ENCODE assay signal across 1 fruit fly cellular context in the genomic region with DNA sequence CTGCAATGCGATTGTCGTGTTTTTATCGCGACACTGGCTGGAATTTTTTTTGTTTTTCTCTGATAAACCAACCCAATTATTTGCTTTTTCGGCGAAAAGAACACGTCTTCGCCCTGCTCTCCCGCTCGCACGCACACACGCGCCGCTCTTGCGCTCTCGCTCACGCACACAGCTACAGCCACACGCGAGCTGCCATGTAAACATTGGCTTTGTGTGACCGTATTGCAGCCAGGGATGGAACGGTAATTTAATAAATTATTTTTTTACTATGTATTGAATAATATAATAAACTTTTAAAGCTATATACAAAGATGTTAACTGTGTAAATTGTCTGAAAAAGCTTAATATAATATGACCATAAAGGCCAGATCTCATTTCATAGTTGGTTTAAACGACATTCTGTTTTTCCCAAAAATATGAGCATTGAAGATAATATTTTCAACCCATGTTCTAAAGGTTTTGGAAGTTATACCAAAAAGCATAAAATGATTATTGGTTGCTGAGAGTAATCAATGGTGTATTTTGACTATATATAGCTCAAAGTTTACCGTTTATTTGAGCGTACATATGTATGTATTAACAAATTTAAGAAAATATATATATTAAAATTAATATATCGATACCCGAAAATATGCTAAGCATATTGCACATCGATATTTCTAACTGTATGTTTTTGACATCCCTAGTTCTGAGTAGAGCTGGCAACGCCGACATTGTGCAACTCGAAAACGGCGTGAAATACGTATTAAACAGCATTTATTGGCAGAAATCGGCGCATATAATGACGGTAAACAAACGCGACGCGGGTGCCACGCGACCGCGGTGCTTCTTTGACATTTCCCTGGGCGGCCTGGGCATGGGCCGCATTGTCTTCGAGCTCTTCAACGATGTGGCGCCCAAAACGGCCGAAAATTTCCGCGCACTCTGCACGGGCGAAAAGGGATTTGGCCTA.
TF ChIP-seq lines count a peak whose summit lies in the region.

A gene (minus strand): TSS at position 112 of the 952 bp plus-strand sequence.
A gene (plus strand): TSS at position 681 of the 952 bp plus-strand sequence.

TF ChIP-seq in whole organism, embryonic, 481 proteins besides CTCF, POLR2A, EP300 and RAD21 (continued from another document and continues in another):
- TF ChIP-seq ATbp (GFP tag; optimal IDR thresholded peaks at IDR 0.05; lab: Kevin White, UChicago) (peak; percentile 41), CG13624 (GFP tag; optimal IDR thresholded peaks at IDR 0.05; lab: Kevin White, UChicago) (no peak), hkb (optimal IDR thresholded peaks at IDR 0.05; lab: Kevin White, UChicago) (no peak), hkb (GFP tag; IDR thresholded peaks at IDR 0.05; lab: Robert Waterston, UW) (peak; percentile 46), fd96Cb (tag; optimal IDR thresholded peaks at IDR 0.05; lab: Kevin White, UChicago) (peak; percentile 49), D19B (GFP tag; optimal IDR thresholded peaks at IDR 0.05; lab: Kevin White, UChicago) (peak; percentile 47), bab2 (GFP tag; optimal IDR thresholded peaks at IDR 0.05; lab: Kevin White, UChicago) (peak; percentile 25), CG3995 (GFP tag; optimal IDR thresholded peaks at IDR 0.05; lab: Kevin White, UChicago) (no peak), tx (GFP tag; optimal IDR thresholded peaks at IDR 0.05; lab: Kevin White, UChicago) (no peak), CG9609 (GFP tag; optimal IDR thresholded peaks at IDR 0.05; lab: Kevin White, UChicago) (no peak), kah (GFP tag; optimal IDR thresholded peaks at IDR 0.05; lab: Kevin White, UChicago) (peak; percentile 12), CG4282 (GFP tag; optimal IDR thresholded peaks at IDR 0.05; lab: Kevin White, UChicago) (no peak), al (GFP tag; IDR thresholded peaks at IDR 0.05; lab: Robert Waterston, UW) (peak; percentile 40), Dref (GFP tag; IDR thresholded peaks at IDR 0.05; lab: Robert Waterston, UW) (peak; percentile 74), org-1 (GFP tag; optimal IDR thresholded peaks at IDR 0.05; lab: Kevin White, UChicago) (no peak), onecut (GFP tag; IDR thresholded peaks at IDR 0.05; lab: Robert Waterston, UW) (peak; percentile 55; the same call in 1 of the 2 replicates), esg (GFP tag; conservative IDR thresholded peaks at IDR 0.05; lab: Robert Waterston, UW) (no peak), CG32772 (GFP tag; IDR thresholded peaks at IDR 0.05; lab: Robert Waterston, UW) (peak; percentile 64), CG10543 (GFP tag; optimal IDR thresholded peaks at IDR 0.05; lab: Kevin White, UChicago) (peak; percentile 82), sisA (GFP tag; IDR thresholded peaks at IDR 0.05; lab: Robert Waterston, UW) (peak; percentile 60), CG32767 (GFP tag; IDR thresholded peaks at IDR 0.05; lab: Robert Waterston, UW) (no peak), Nf-YA (GFP tag; IDR thresholded peaks at IDR 0.05; lab: Robert Waterston, UW) (peak; percentile 33; the same call in 1 of the 2 replicates), dmrt99B (tag; optimal IDR thresholded peaks at IDR 0.05; lab: Kevin White, UChicago) (peak; percentile 56), NC2α (GFP tag; optimal IDR thresholded peaks at IDR 0.05; lab: Kevin White, UChicago) (no peak), Gsc (GFP tag; IDR thresholded peaks at IDR 0.05; lab: Robert Waterston, UW) (no peak), tgo (GFP tag; IDR thresholded peaks at IDR 0.05; lab: Robert Waterston, UW) (peak; percentile 61), CoRest (tag; optimal IDR thresholded peaks at IDR 0.05; lab: Kevin White, UChicago) (peak; percentile 83), Ravus (GFP tag; IDR thresholded peaks at IDR 0.05; lab: Robert Waterston, UW) (no peak), chinmo (GFP tag; IDR thresholded peaks at IDR 0.05; lab: Robert Waterston, UW; ENCODE audit: partially characterized antibody) (0 out of 4 replicates have a peak, but pooled peaks have one; percentile 55), CG15479 (GFP tag; optimal IDR thresholded peaks at IDR 0.05; lab: Kevin White, UChicago) (peak; percentile 58), Bdp1 (GFP tag; optimal IDR thresholded peaks at IDR 0.05; lab: Kevin White, UChicago) (peak; percentile 23), D19A (tag; optimal IDR thresholded peaks at IDR 0.05; lab: Kevin White, UChicago) (peak; percentile 50), fd64A (GFP tag; optimal IDR thresholded peaks at IDR 0.05; lab: Kevin White, UChicago) (no peak), CG13424 (tag; optimal IDR thresholded peaks at IDR 0.05; lab: Kevin White, UChicago) (peak; percentile 79), Neu2 (GFP tag; optimal IDR thresholded peaks at IDR 0.05; lab: Kevin White, UChicago; ENCODE audit: borderline replicate concordance) (no peak), CG2199 (GFP tag; IDR thresholded peaks at IDR 0.05; lab: Robert Waterston, UW) (0 out of 3 replicates have a peak, but pooled peaks have one; percentile 34), CG43689 (GFP tag; IDR thresholded peaks at IDR 0.05; lab: Robert Waterston, UW) (no peak), NfI (GFP tag; optimal IDR thresholded peaks at IDR 0.05; lab: Kevin White, UChicago) (peak; percentile 72), vfl (GFP tag; optimal IDR thresholded peaks at IDR 0.05; lab: Kevin White, UChicago) (no peak), Six4 (GFP tag; optimal IDR thresholded peaks at IDR 0.05; lab: Kevin White, UChicago) (peak; percentile 36), E2f1 (GFP tag; IDR thresholded peaks at IDR 0.05; lab: Robert Waterston, UW) (peak; percentile 48), bigmax (GFP tag; optimal IDR thresholded peaks at IDR 0.05; lab: Kevin White, UChicago) (peak; percentile 33), gt (GFP tag; IDR thresholded peaks at IDR 0.05; lab: Robert Waterston, UW) (no peak), ind (GFP tag; optimal IDR thresholded peaks at IDR 0.05; lab: Kevin White, UChicago) (peak; percentile 65), slp2 (GFP tag; optimal IDR thresholded peaks at IDR 0.05; lab: Kevin White, UChicago) (no peak), zen2 (GFP tag; IDR thresholded peaks at IDR 0.05; lab: Robert Waterston, UW; ENCODE audit: partially characterized antibody) (no peak; the same call in 2 of the 3 replicates), CG16779 (GFP tag; IDR thresholded peaks at IDR 0.05; lab: Robert Waterston, UW) (peak; percentile 18; the same call in 1 of the 2 replicates), NFAT (GFP tag; IDR thresholded peaks at IDR 0.05; lab: Robert Waterston, UW) (peak; percentile 83), CG1233 (GFP tag; optimal IDR thresholded peaks at IDR 0.05; lab: Kevin White, UChicago) (peak; percentile 74), fd3F (GFP tag; optimal IDR thresholded peaks at IDR 0.05; lab: Kevin White, UChicago) (peak; percentile 58), lmd (GFP tag; IDR thresholded peaks at IDR 0.05; lab: Robert Waterston, UW) (peak; percentile 69), ttk (GFP tag; IDR thresholded peaks at IDR 0.05; lab: Robert Waterston, UW) (peak; percentile 41), slbo (GFP tag; IDR thresholded peaks at IDR 0.05; lab: Robert Waterston, UW) (peak; percentile 73), maf-S (GFP tag; optimal IDR thresholded peaks at IDR 0.05; lab: Kevin White, UChicago) (no peak), crc (GFP tag; optimal IDR thresholded peaks at IDR 0.05; lab: Kevin White, UChicago) (no peak), CG10565 (GFP tag; optimal IDR thresholded peaks at IDR 0.05; lab: Kevin White, UChicago) (no peak), Dll (GFP tag; IDR thresholded peaks at IDR 0.05; lab: Robert Waterston, UW; ENCODE audit: partially characterized antibody) (peak; percentile 69), gsb-n (tag; optimal IDR thresholded peaks at IDR 0.05; lab: Kevin White, UChicago) (peak; percentile 40), Dek (tag; optimal IDR thresholded peaks at IDR 0.05; lab: Kevin White, UChicago) (peak; percentile 39), CG3847 (GFP tag; IDR thresholded peaks at IDR 0.05; lab: Robert Waterston, UW) (peak; percentile 49), chm (GFP tag; IDR thresholded peaks at IDR 0.05; lab: Robert Waterston, UW) (peak; percentile 49; the same call in 1 of the 2 replicates), CG8924 (tag; optimal IDR thresholded peaks at IDR 0.05; lab: Kevin White, UChicago) (peak; percentile 80), CG10959 (GFP tag; IDR thresholded peaks at IDR 0.05; lab: Robert Waterston, UW) (no peak; the same call in 1 of the 2 replicates), CG18619 (GFP tag; optimal IDR thresholded peaks at IDR 0.05; lab: Kevin White, UChicago) (peak; percentile 67), nom (GFP tag; optimal IDR thresholded peaks at IDR 0.05; lab: Kevin White, UChicago) (no peak), lov (optimal IDR thresholded peaks at IDR 0.05; lab: Kevin White, UChicago) (no peak), lov (GFP tag; IDR thresholded peaks at IDR 0.05; lab: Robert Waterston, UW) (0 out of 3 replicates have a peak, but pooled peaks have one; percentile 48), ssp (GFP tag; IDR thresholded peaks at IDR 0.05; lab: Robert Waterston, UW) (peak; percentile 49), CG30403 (GFP tag; optimal IDR thresholded peaks at IDR 0.05; lab: Kevin White, UChicago) (peak; percentile 62), Tbp (GFP tag; optimal IDR thresholded peaks at IDR 0.05; lab: Kevin White, UChicago) (no peak), pfk (GFP tag; optimal IDR thresholded peaks at IDR 0.05; lab: Kevin White, UChicago) (peak; percentile 32), wek (GFP tag; optimal IDR thresholded peaks at IDR 0.05; lab: Kevin White, UChicago) (peak; percentile 65), CG3407 (GFP tag; optimal IDR thresholded peaks at IDR 0.05; lab: Kevin White, UChicago) (peak; percentile 14), slou (GFP tag; optimal IDR thresholded peaks at IDR 0.05; lab: Kevin White, UChicago) (no peak), aop (GFP tag; IDR thresholded peaks at IDR 0.05; lab: Robert Waterston, UW) (no peak), CG12942 (GFP tag; optimal IDR thresholded peaks at IDR 0.05; lab: Kevin White, UChicago) (peak; percentile 8), Oli (tag; optimal IDR thresholded peaks at IDR 0.05; lab: Kevin White, UChicago) (peak; percentile 63), Meics (GFP tag; optimal IDR thresholded peaks at IDR 0.05; lab: Kevin White, UChicago) (peak; percentile 71), CG32532 (GFP tag; IDR thresholded peaks at IDR 0.05; lab: Robert Waterston, UW) (peak; percentile 68), Lpt (GFP tag; optimal IDR thresholded peaks at IDR 0.05; lab: Kevin White, UChicago) (no peak), Hand (GFP tag; optimal IDR thresholded peaks at IDR 0.05; lab: Kevin White, UChicago) (no peak), otp (GFP tag; IDR thresholded peaks at IDR 0.05; lab: Robert Waterston, UW) (peak; percentile 15; the same call in 1 of the 3 replicates), CG11247 (GFP tag; IDR thresholded peaks at IDR 0.05; lab: Robert Waterston, UW) (peak; percentile 57), Opbp (GFP tag; IDR thresholded peaks at IDR 0.05; lab: Robert Waterston, UW; ENCODE audit: partially characterized antibody) (peak; percentile 61; the same call in 2 of the 3 replicates), Xbp1 (GFP tag; optimal IDR thresholded peaks at IDR 0.05; lab: Kevin White, UChicago) (peak; percentile 89), CG18764 (GFP tag; optimal IDR thresholded peaks at IDR 0.05; lab: Kevin White, UChicago) (peak; percentile 30), fru (optimal IDR thresholded peaks at IDR 0.05; lab: Kevin White, UChicago) (no peak), CG31224 (GFP tag; IDR thresholded peaks at IDR 0.05; lab: Robert Waterston, UW) (peak; percentile 55; the same call in 1 of the 2 replicates), CG13296 (GFP tag; optimal IDR thresholded peaks at IDR 0.05; lab: Kevin White, UChicago) (peak; percentile 56), CG12155 (GFP tag; optimal IDR thresholded peaks at IDR 0.05; lab: Kevin White, UChicago) (peak; percentile 33), CG7357 (GFP tag; IDR thresholded peaks at IDR 0.05; lab: Robert Waterston, UW) (peak; percentile 26; the same call in 1 of the 3 replicates), CG9437 (GFP tag; optimal IDR thresholded peaks at IDR 0.05; lab: Kevin White, UChicago) (peak; percentile 63), CG12744 (GFP tag; optimal IDR thresholded peaks at IDR 0.05; lab: Kevin White, UChicago) (no peak), CG11093 (GFP tag; IDR thresholded peaks at IDR 0.05; lab: Robert Waterston, UW) (no peak), CG7745 (tag; optimal IDR thresholded peaks at IDR 0.05; lab: Kevin White, UChicago) (peak; percentile 22), Vsx1 (GFP tag; optimal IDR thresholded peaks at IDR 0.05; lab: Kevin White, UChicago) (no peak), Usf (GFP tag; optimal IDR thresholded peaks at IDR 0.05; lab: Kevin White, UChicago) (peak; percentile 45), jumu (GFP tag; optimal IDR thresholded peaks at IDR 0.05; lab: Kevin White, UChicago) (no peak), CG1529 (GFP tag; optimal IDR thresholded peaks at IDR 0.05; lab: Kevin White, UChicago) (peak; percentile 12), kay (GFP tag; optimal IDR thresholded peaks at IDR 0.05; lab: Kevin White, UChicago) (no peak), CG2712 (tag; optimal IDR thresholded peaks at IDR 0.05; lab: Kevin White, UChicago) (peak; percentile 73), CG12236 (GFP tag; optimal IDR thresholded peaks at IDR 0.05; lab: Kevin White, UChicago) (no peak), CG9932 (GFP tag; IDR thresholded peaks at IDR 0.05; lab: Robert Waterston, UW) (peak; percentile 76), dysf (GFP tag; IDR thresholded peaks at IDR 0.05; lab: Robert Waterston, UW) (peak; percentile 43; the same call in 2 of the 3 replicates), Atf6 (GFP tag; IDR thresholded peaks at IDR 0.05; lab: Robert Waterston, UW) (peak; percentile 29; the same call in 1 of the 2 replicates), CG15073 (GFP tag; optimal IDR thresholded peaks at IDR 0.05; lab: Kevin White, UChicago) (no peak), CG11504 (tag; optimal IDR thresholded peaks at IDR 0.05; lab: Kevin White, UChicago) (peak; percentile 74), CG15011 (GFP tag; optimal IDR thresholded peaks at IDR 0.05; lab: Kevin White, UChicago) (peak; percentile 35), MESR4 (GFP tag; optimal IDR thresholded peaks at IDR 0.05; lab: Kevin White, UChicago) (peak; percentile 67), CG12071 (GFP tag; optimal IDR thresholded peaks at IDR 0.05; lab: Kevin White, UChicago) (peak; percentile 69), cg (GFP tag; optimal IDR thresholded peaks at IDR 0.05; lab: Kevin White, UChicago) (peak; percentile 85), en (GFP tag; optimal IDR thresholded peaks at IDR 0.05; lab: Kevin White, UChicago) (no peak), E2f2 (GFP tag; IDR thresholded peaks at IDR 0.05; lab: Robert Waterston, UW) (no peak), CG13775 (GFP tag; optimal IDR thresholded peaks at IDR 0.05; lab: Kevin White, UChicago) (peak; percentile 77), Hr78 (GFP tag; optimal IDR thresholded peaks at IDR 0.05; lab: Kevin White, UChicago) (no peak), wdn (GFP tag; IDR thresholded peaks at IDR 0.05; lab: Robert Waterston, UW) (no peak; the same call in 1 of the 2 replicates), GATAe (GFP tag; conservative IDR thresholded peaks at IDR 0.05; lab: Robert Waterston, UW) (no peak), Stat92E (GFP tag; optimal IDR thresholded peaks at IDR 0.05; lab: Kevin White, UChicago) (peak in 1 of 3 experiments; percentile 81)
